Fruit fly (Drosophila melanogaster): ENCODE data around the gene GCS1.

Gene GCS1

DNA sequence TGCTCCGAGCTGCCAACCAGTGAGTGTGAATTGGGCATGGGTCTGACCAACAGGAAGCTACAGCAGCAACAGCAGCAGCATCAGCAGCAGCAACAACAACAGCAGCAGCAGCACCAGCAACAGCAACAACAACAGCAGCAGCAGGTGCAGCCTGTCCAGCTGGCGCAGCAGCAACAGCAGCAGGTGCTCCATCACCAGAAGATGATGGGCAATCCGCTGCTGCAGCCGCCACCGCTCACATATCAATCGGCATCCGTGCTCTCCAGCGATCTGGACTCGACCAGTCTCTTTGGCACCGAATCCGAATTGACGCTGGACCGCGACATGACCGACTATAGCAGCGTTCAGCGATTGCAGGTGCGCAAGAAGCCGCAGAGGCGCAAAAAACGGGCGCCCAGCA is 8.8 kb upstream of the GCS1 start:
- no peak for TF ChIP-seq tj (GFP tag; optimal IDR thresholded peaks at IDR 0.05)
- TF ChIP-seq CG11617 (GFP tag; optimal IDR thresholded peaks at IDR 0.05), result no peak
- no peak for TF ChIP-seq toe (GFP tag; optimal IDR thresholded peaks at IDR 0.05)
- TF ChIP-seq CG33017 (tag; optimal IDR thresholded peaks at IDR 0.05), result no peak
- no peak for TF ChIP-seq bab1 (GFP tag; optimal IDR thresholded peaks at IDR 0.05)
- no peak for TF ChIP-seq pad (GFP tag; optimal IDR thresholded peaks at IDR 0.05)
- no peak for TF ChIP-seq ovo (GFP tag; optimal IDR thresholded peaks at IDR 0.05)
- no peak for TF ChIP-seq Clk (GFP tag; optimal IDR thresholded peaks at IDR 0.05)
- TF ChIP-seq Crg-1 (GFP tag; optimal IDR thresholded peaks at IDR 0.05), result no peak
- TF ChIP-seq CG7045 (GFP tag; optimal IDR thresholded peaks at IDR 0.05), result no peak
- no peak for TF ChIP-seq CG7101 (tag; optimal IDR thresholded peaks at IDR 0.05)

- TF ChIP-seq cic (GFP tag; optimal IDR thresholded peaks at IDR 0.05), result no peak
- TF ChIP-seq kay (GFP tag; ENCODE audit: borderline replicate concordance), result no peak
- peak; percentile 39 for TF ChIP-seq CG14711 (tag; optimal IDR thresholded peaks at IDR 0.05)
- TF ChIP-seq Mnt (GFP tag; optimal IDR thresholded peaks at IDR 0.05), result peak; percentile 43
- TF ChIP-seq CG7101 (tag; optimal IDR thresholded peaks at IDR 0.05), result peak; percentile 35
- TF ChIP-seq Crg-1 (GFP tag; optimal IDR thresholded peaks at IDR 0.05), result peak; percentile 7
- TF ChIP-seq CG11617 (GFP tag; optimal IDR thresholded peaks at IDR 0.05), result peak; percentile 29
- peak; percentile 62 for TF ChIP-seq bab1 (GFP tag; optimal IDR thresholded peaks at IDR 0.05)
- TF ChIP-seq pad (GFP tag; optimal IDR thresholded peaks at IDR 0.05), result peak; percentile 5
- no peak for TF ChIP-seq tj (GFP tag; optimal IDR thresholded peaks at IDR 0.05)
Measured at dm6 chrX:11355708-11356174, 7.9 kb upstream of the GCS1 start, which contains the start of gene dsh. Gene dsh, plus strand, starts transcription at chrX:11355881.

dm6 chrX:11351351-11351750 is 3.5 kb upstream of the GCS1 start:
- TF ChIP-seq CG5204 (GFP tag; optimal IDR thresholded peaks at IDR 0.05) (peak; percentile 83), bab1 (GFP tag; optimal IDR thresholded peaks at IDR 0.05) (peak; percentile 98), pad (GFP tag; optimal IDR thresholded peaks at IDR 0.05) (peak; percentile 81), tj (GFP tag; optimal IDR thresholded peaks at IDR 0.05) (peak; percentile 69), ovo (GFP tag; optimal IDR thresholded peaks at IDR 0.05) (peak; percentile 42), CG12768 (GFP tag; optimal IDR thresholded peaks at IDR 0.05) (peak; percentile 96), CG7045 (GFP tag; optimal IDR thresholded peaks at IDR 0.05) (peak; percentile 94), Hr96 (GFP tag; optimal IDR thresholded peaks at IDR 0.05) (no peak), cic (GFP tag; optimal IDR thresholded peaks at IDR 0.05) (peak; percentile 74), Clk (GFP tag; optimal IDR thresholded peaks at IDR 0.05) (peak; percentile 89), kay (GFP tag; ENCODE audit: borderline replicate concordance) (no peak), Mnt (GFP tag; optimal IDR thresholded peaks at IDR 0.05) (peak; percentile 85), CG1620 (GFP tag; optimal IDR thresholded peaks at IDR 0.05) (peak; percentile 92), cnc (optimal IDR thresholded peaks at IDR 0.05) (no peak), toe (GFP tag; optimal IDR thresholded peaks at IDR 0.05) (peak; percentile 92), CG14711 (tag; optimal IDR thresholded peaks at IDR 0.05) (peak; percentile 91), CG7101 (tag; optimal IDR thresholded peaks at IDR 0.05) (peak; percentile 95), Crg-1 (GFP tag; optimal IDR thresholded peaks at IDR 0.05) (peak; percentile 91), CG33017 (tag; optimal IDR thresholded peaks at IDR 0.05) (peak; percentile 92), CG11617 (GFP tag; optimal IDR thresholded peaks at IDR 0.05) (peak; percentile 85)

- TF ChIP-seq Hr96 (GFP tag; optimal IDR thresholded peaks at IDR 0.05) (peak; percentile 62), Mnt (GFP tag; optimal IDR thresholded peaks at IDR 0.05) (peak; percentile 79), CG5204 (GFP tag; optimal IDR thresholded peaks at IDR 0.05) (no peak), kay (GFP tag; ENCODE audit: borderline replicate concordance) (no peak), CG7045 (GFP tag; optimal IDR thresholded peaks at IDR 0.05) (no peak), Clk (GFP tag; optimal IDR thresholded peaks at IDR 0.05) (no peak), CG33017 (tag; optimal IDR thresholded peaks at IDR 0.05) (no peak), CG11617 (GFP tag; optimal IDR thresholded peaks at IDR 0.05) (peak; percentile 11), cic (GFP tag; optimal IDR thresholded peaks at IDR 0.05) (peak; percentile 17), CG14711 (tag; optimal IDR thresholded peaks at IDR 0.05) (peak; percentile 99), CG7101 (tag; optimal IDR thresholded peaks at IDR 0.05) (peak; percentile 44), ovo (GFP tag; optimal IDR thresholded peaks at IDR 0.05) (peak; percentile 80), pad (GFP tag; optimal IDR thresholded peaks at IDR 0.05) (peak; percentile 94), cnc (optimal IDR thresholded peaks at IDR 0.05) (no peak), CG12768 (GFP tag; optimal IDR thresholded peaks at IDR 0.05) (peak; percentile 47), tj (GFP tag; optimal IDR thresholded peaks at IDR 0.05) (no peak), bab1 (GFP tag; optimal IDR thresholded peaks at IDR 0.05) (peak; percentile 28), CG1620 (GFP tag; optimal IDR thresholded peaks at IDR 0.05) (peak; percentile 83), Crg-1 (GFP tag; optimal IDR thresholded peaks at IDR 0.05) (peak; percentile 60), toe (GFP tag; optimal IDR thresholded peaks at IDR 0.05) (no peak)
Measured at dm6 chrX:11350505-11351327, 2.9 kb upstream of the GCS1 start, which contains the start of gene CG1737. Gene CG1737, plus strand, starts transcription at chrX:11350608.

DNA sequence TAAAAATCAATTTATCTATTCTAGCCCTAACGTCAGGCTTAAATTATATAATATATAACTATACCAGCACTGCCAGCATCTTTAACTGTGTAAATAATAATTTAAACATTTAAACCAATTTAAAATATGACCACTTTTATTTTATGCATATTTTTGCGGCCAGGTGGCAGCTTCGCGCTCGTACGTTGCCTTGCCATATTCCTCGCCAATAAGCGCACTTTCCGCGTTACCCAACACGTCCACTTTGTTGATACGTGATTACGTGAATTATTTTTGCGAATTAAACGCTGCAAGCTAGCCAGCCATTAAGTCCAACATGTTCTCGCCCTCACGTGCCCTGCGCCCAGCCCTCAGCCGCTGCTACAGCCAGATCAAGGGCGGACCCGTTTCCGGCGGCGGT is 2.0 kb upstream of the GCS1 start, which contains the start of gene NdufV3:
NdufV3 (plus strand) TSS at position 219 of the 400 bp plus-strand sequence.
- TF ChIP-seq CG14711 (tag; optimal IDR thresholded peaks at IDR 0.05) (peak; percentile 66), ovo (GFP tag; optimal IDR thresholded peaks at IDR 0.05) (no peak), pad (GFP tag; optimal IDR thresholded peaks at IDR 0.05) (no peak), kay (GFP tag; ENCODE audit: borderline replicate concordance) (no peak), CG7101 (tag; optimal IDR thresholded peaks at IDR 0.05) (peak; percentile 69), bab1 (GFP tag; optimal IDR thresholded peaks at IDR 0.05) (peak; percentile 43), CG5204 (GFP tag; optimal IDR thresholded peaks at IDR 0.05) (peak; percentile 2), CG7045 (GFP tag; optimal IDR thresholded peaks at IDR 0.05) (no peak), Hr96 (GFP tag; optimal IDR thresholded peaks at IDR 0.05) (no peak), toe (GFP tag; optimal IDR thresholded peaks at IDR 0.05) (peak; percentile 37), Mnt (GFP tag; optimal IDR thresholded peaks at IDR 0.05) (peak; percentile 75), Crg-1 (GFP tag; optimal IDR thresholded peaks at IDR 0.05) (peak; percentile 59), cnc (optimal IDR thresholded peaks at IDR 0.05) (no peak), Clk (GFP tag; optimal IDR thresholded peaks at IDR 0.05) (no peak), CG33017 (tag; optimal IDR thresholded peaks at IDR 0.05) (no peak), cic (GFP tag; optimal IDR thresholded peaks at IDR 0.05) (no peak), CG1620 (GFP tag; optimal IDR thresholded peaks at IDR 0.05) (peak; percentile 61), tj (GFP tag; optimal IDR thresholded peaks at IDR 0.05) (no peak), CG11617 (GFP tag; optimal IDR thresholded peaks at IDR 0.05) (no peak), CG12768 (GFP tag; optimal IDR thresholded peaks at IDR 0.05) (no peak)

Measured in whole organism, adult.